Fruit fly (Drosophila melanogaster): ENCODE measurements around the gene CG4593.

- TF ChIP-seq eg (GFP tag; IDR thresholded peaks at IDR 0.05) (peak; percentile 40; the same call in 2 of the 3 replicates), Ets96B (tag; optimal IDR thresholded peaks at IDR 0.05) (no peak), CG6854 (GFP tag; optimal IDR thresholded peaks at IDR 0.05) (peak; percentile 45), spab (GFP tag; optimal IDR thresholded peaks at IDR 0.05) (no peak), CG16779 (tag; optimal IDR thresholded peaks at IDR 0.05) (no peak), pdm3 (GFP tag; optimal IDR thresholded peaks at IDR 0.05) (peak; percentile 56), Met (GFP tag; optimal IDR thresholded peaks at IDR 0.05) (peak; percentile 84), CG8319 (GFP tag; optimal IDR thresholded peaks at IDR 0.05) (peak; percentile 39), Hr39 (GFP tag; optimal IDR thresholded peaks at IDR 0.05) (peak; percentile 88), CG4318 (GFP tag; optimal IDR thresholded peaks at IDR 0.05) (no peak)
These were observed 19.9 kb upstream of the CG4593 start for dm6 chrX:6993753-6994152.

Data from whole organism, prepupa.